Worm (Caenorhabditis elegans): ENCODE measurements around the gene F32D8.2.
A peak's percentile ranks its signal among the peaks of the same experiment; 100 is the strongest.

Gene F32D8.2

ce11 chrV:10876512-10876911, 7.1 kb upstream of the F32D8.2 start (continued):
- TF ChIP-seq aha-1 (tag; optimal IDR thresholded peaks at IDR 0.05) = no peak
- TF ChIP-seq ztf-4 (tag; optimal IDR thresholded peaks at IDR 0.05) = no peak
- no peak for TF ChIP-seq Y116A8C.19 (tag; optimal IDR thresholded peaks at IDR 0.05; ENCODE audit: borderline replicate concordance)
- TF ChIP-seq lin-39 (tag; optimal IDR thresholded peaks at IDR 0.05) = no peak

ce11 chrV:10877808-10878600, 5.6 kb upstream of the F32D8.2 start:
- TF ChIP-seq dpl-1 (GFP tag; optimal IDR thresholded peaks at IDR 0.05) (no peak), lin-14 (GFP tag; optimal IDR thresholded peaks at IDR 0.05) (peak; percentile 39), ces-1 (GFP tag; optimal IDR thresholded peaks at IDR 0.05) (no peak), blmp-1 (tag; optimal IDR thresholded peaks at IDR 0.05) (peak; percentile 96), lir-3 (tag; optimal IDR thresholded peaks at IDR 0.05; ENCODE audit: poor library complexity) (no peak), sox-4 (tag; optimal IDR thresholded peaks at IDR 0.05) (no peak), nhr-85 (tag) (peak; percentile 73), nhr-12 (tag; optimal IDR thresholded peaks at IDR 0.05) (no peak), unc-62 (GFP tag; optimal IDR thresholded peaks at IDR 0.05) (no peak), nhr-20 (tag; optimal IDR thresholded peaks at IDR 0.05) (peak; percentile 51), mdl-1 (tag; optimal IDR thresholded peaks at IDR 0.05) (peak in 1 of 2 experiments; percentile 32), elt-3 (tag; optimal IDR thresholded peaks at IDR 0.05) (peak in 1 of 6 experiments; percentile 57), nhr-237 (tag; optimal IDR thresholded peaks at IDR 0.05) (no peak), alr-1 (tag; optimal IDR thresholded peaks at IDR 0.05; ENCODE audit: borderline replicate concordance) (no peak), nhr-19 (GFP tag; conservative IDR thresholded peaks at IDR 0.05) (no peak), C16A3.4 (tag; optimal IDR thresholded peaks at IDR 0.05) (no peak), ceh-63 (GFP tag; optimal IDR thresholded peaks at IDR 0.05) (no peak), zip-4 (GFP tag; optimal IDR thresholded peaks at IDR 0.05) (no peak), elt-2 (tag; optimal IDR thresholded peaks at IDR 0.05) (peak; percentile 90), lsy-2 (tag; optimal IDR thresholded peaks at IDR 0.05) (peak in 1 of 2 experiments; percentile 0), mef-2 (tag; optimal IDR thresholded peaks at IDR 0.05) (no peak), fos-1 (tag; optimal IDR thresholded peaks at IDR 0.05) (peak; percentile 2)

ce11 chrV:10880138-10880882, 3.3 kb upstream of the F32D8.2 start, which contains the start of gene F32D8.1:
Gene F32D8.1, plus strand, starts transcription at chrV:10880832.
- TF ChIP-seq lin-14 (GFP tag; optimal IDR thresholded peaks at IDR 0.05) = peak; percentile 2
- TF ChIP-seq ceh-88 (GFP tag; IDR thresholded peaks at IDR 0.05) = no peak

- TF ChIP-seq xbp-1 (tag; optimal IDR thresholded peaks at IDR 0.05) = no peak
- TF ChIP-seq ces-1 (GFP tag; optimal IDR thresholded peaks at IDR 0.05) = no peak
- TF ChIP-seq efl-3 (GFP tag; optimal IDR thresholded peaks at IDR 0.05) = no peak
- TF ChIP-seq nhr-47 (tag; optimal IDR thresholded peaks at IDR 0.05) = no peak
- peak; percentile 46 for TF ChIP-seq lin-14 (GFP tag; optimal IDR thresholded peaks at IDR 0.05)
- no peak for TF ChIP-seq sup-37 (GFP tag; optimal IDR thresholded peaks at IDR 0.05)
- no peak for TF ChIP-seq alr-1 (tag; optimal IDR thresholded peaks at IDR 0.05; ENCODE audit: borderline replicate concordance)
- TF ChIP-seq blmp-1 (tag; optimal IDR thresholded peaks at IDR 0.05) = peak; percentile 98
- no peak for TF ChIP-seq ceh-63 (GFP tag; optimal IDR thresholded peaks at IDR 0.05)
- TF ChIP-seq elt-3 (tag; optimal IDR thresholded peaks at IDR 0.05) = peak in 1 of 6 experiments; percentile 36
These were observed 2.9 kb downstream of the F32D8.2 start, which contains the start of gene F32D8.3 for ce11 chrV:10886405-10886887. Gene F32D8.3, plus strand, starts transcription at chrV:10886837.
